Worm (Caenorhabditis elegans): ENCODE results near the gene vti-1.

- TF ChIP-seq med-1 (GFP tag; optimal IDR thresholded peaks at IDR 0.05; ENCODE audit: insufficient read depth): no peak
- TF ChIP-seq ref-1 (GFP tag; conservative IDR thresholded peaks at IDR 0.05): no peak
- no peak for TF ChIP-seq cog-1 (tag; optimal IDR thresholded peaks at IDR 0.05)
- no peak for TF ChIP-seq ztf-29 (GFP tag; IDR thresholded peaks at IDR 0.05)
- no peak for TF ChIP-seq flt-1 (GFP tag; IDR thresholded peaks at IDR 0.05)
- TF ChIP-seq T22C8.4 (GFP tag; IDR thresholded peaks at IDR 0.05): no peak
- TF ChIP-seq ztf-23 (GFP tag; IDR thresholded peaks at IDR 0.05): no peak
- TF ChIP-seq klf-2 (GFP tag; conservative IDR thresholded peaks at IDR 0.05): no peak
Measured at ce11 chrIV:14797354-14797753, 30.9 kb upstream of the vti-1 start, which contains the start of the genes Y57G11C.1147 and nuo-3.

All from whole organism, midembryonic.